Worm (Caenorhabditis elegans) whole organism, young adult: ENCODE results near the gene R11H6.4.

ENCODE experiments used
- B0261.1 ChIP-seq: sonication (generic microtip); optimal IDR thresholded peaks from 2 replicates; lab custom pipeline; 2016; ENCODE audit warnings: mild to moderate bottlenecking, missing genetic modification characterization, moderate library complexity, missing compliant biosample characterization
- C06A6.2 ChIP-seq: fragments of 200-800 bp; sonication (Bioruptor generic); conservative IDR thresholded peaks from 2 replicates; pipeline ENCODE4 v1.3.6; 2022; ENCODE audit warnings: missing genetic modification characterization, missing compliant biosample characterization
- Y53G8AR.9 ChIP-seq: fragments of 200-800 bp; sonication (Bioruptor generic); conservative IDR thresholded peaks from 2 replicates; pipeline ENCODE4 v1.3.6; 2022; ENCODE audit warnings: missing genetic modification reagents, missing genetic modification characterization, missing compliant biosample characterization
- attf-5 ChIP-seq: fragments of 200-800 bp; sonication (Bioruptor generic); optimal IDR thresholded peaks from 2 replicates; lab custom pipeline; 2018; ENCODE audit warnings: mild to moderate bottlenecking, missing genetic modification characterization, missing compliant biosample characterization
- ceh-91 ChIP-seq: fragments of 200-800 bp; sonication (Bioruptor generic); IDR thresholded peaks from 2 replicates; pipeline ENCODE4 v1.3.6; 2022; ENCODE audit warnings: missing genetic modification reagents, missing genetic modification characterization, missing compliant biosample characterization
- lin-35 ChIP-seq, 3 experiments: fragments of 150-350 bp in 2 of 3; sonication (generic microtip) in 1 of 3; optimal IDR thresholded peaks; 2 replicates each; lab custom pipeline; 2014 to 2018; ENCODE audit warnings: missing biosample characterization in 3 of 3, missing genetic modification characterization in 3 of 3, missing genetic modification reagents in 3 of 3
- snpc-4 ChIP-seq, 5 experiments: fragments of 150-350 bp in 1 of 5; sonication (generic microtip) in 4 of 5; optimal IDR thresholded peaks; 2 replicates each; lab custom pipeline; 2014 to 2018; ENCODE audit warnings: missing genetic modification characterization in 5 of 5, missing biosample characterization in 3 of 5, antibody characterized with exemption in 2 of 5, mild to moderate bottlenecking in 2 of 5, missing compliant biosample characterization in 2 of 5, missing genotype in 2 of 5, moderate library complexity in 2 of 5, missing genetic modification reagents in 1 of 5
- ztf-22 ChIP-seq: fragments of 200-800 bp; sonication (Bioruptor generic); optimal IDR thresholded peaks from 2 replicates; lab custom pipeline; 2018; ENCODE audit warnings: mild to moderate bottlenecking, missing genetic modification characterization, moderate library complexity, missing compliant biosample characterization
- ztf-3 ChIP-seq: fragments of 200-800 bp; sonication (Bioruptor generic); optimal IDR thresholded peaks from 2 replicates; lab custom pipeline; 2018; ENCODE audit warnings: mild to moderate bottlenecking, missing genetic modification characterization, missing compliant biosample characterization

ce11 chrV:14650631-14651030 is 40.9 kb downstream of the R11H6.4 start:
- TF ChIP-seq ceh-91 (GFP tag; lab: Robert Waterston, UW): no peak
- no peak for TF ChIP-seq B0261.1 (tag; lab: Kevin White, UChicago)
- no peak for TF ChIP-seq Y53G8AR.9
- TF ChIP-seq ztf-22 (GFP tag; lab: Kevin White, UChicago): no peak
- no peak for TF ChIP-seq snpc-4 (GFP tag; optimal IDR thresholded peaks at IDR 0.05; lab: Kevin White, UChicago)
- TF ChIP-seq snpc-4 (tag; optimal IDR thresholded peaks at IDR 0.05; lab: Kevin White, UChicago): no peak
- TF ChIP-seq attf-5 (GFP tag; lab: Kevin White, UChicago): no peak
- TF ChIP-seq lin-35 (GFP tag; optimal IDR thresholded peaks at IDR 0.05; lab: Kevin White, UChicago): no peak
- TF ChIP-seq ztf-3 (GFP tag; lab: Kevin White, UChicago): no peak
- TF ChIP-seq C06A6.2 (GFP tag; lab: Robert Waterston, UW): no peak
